Worm (Caenorhabditis elegans) whole organism, midembryonic: Measurements from ENCODE around the gene mys-1.

Source experiments
- tab-1 ChIP-seq: fragments of 200-800 bp; sonication (Bioruptor generic); IDR thresholded peaks from 2 replicates; pipeline ENCODE4 v1.3.6; 2022; ENCODE audit warnings: missing genetic modification characterization, missing compliant biosample characterization
- ztf-23 ChIP-seq: fragments of 200-800 bp; sonication (Bioruptor generic); IDR thresholded peaks from 2 replicates; pipeline ENCODE4 v1.3.6; 2022; ENCODE audit warnings: missing genetic modification reagents, missing genetic modification characterization, missing compliant biosample characterization

DNA sequence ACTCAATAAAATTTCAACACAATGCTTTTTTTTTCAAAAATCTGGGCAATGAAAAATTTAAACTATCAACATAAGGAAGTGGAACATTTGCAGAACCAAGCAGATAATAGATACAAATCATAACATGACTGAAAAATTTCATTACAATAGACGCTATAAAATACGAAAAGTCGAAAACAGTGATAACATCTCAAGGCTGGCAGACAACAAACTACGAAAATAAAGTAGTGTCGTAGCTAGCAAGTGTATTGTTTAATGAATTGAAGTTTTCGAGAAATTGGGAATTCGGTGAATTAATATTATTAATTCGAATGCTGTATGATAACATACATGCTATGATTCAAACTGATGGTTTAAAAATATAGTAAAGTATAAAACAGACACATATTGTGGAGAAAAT is 12.3 kb upstream of the mys-1 start:
- TF ChIP-seq tab-1 (GFP tag; lab: Robert Waterston, UW) (no peak), ztf-23 (no peak)
